Worm (Caenorhabditis elegans): ENCODE data around the gene tpi-1.
A peak's percentile ranks its signal among the peaks of the same experiment; 100 is the strongest.

tpi-1 gene

DNA sequence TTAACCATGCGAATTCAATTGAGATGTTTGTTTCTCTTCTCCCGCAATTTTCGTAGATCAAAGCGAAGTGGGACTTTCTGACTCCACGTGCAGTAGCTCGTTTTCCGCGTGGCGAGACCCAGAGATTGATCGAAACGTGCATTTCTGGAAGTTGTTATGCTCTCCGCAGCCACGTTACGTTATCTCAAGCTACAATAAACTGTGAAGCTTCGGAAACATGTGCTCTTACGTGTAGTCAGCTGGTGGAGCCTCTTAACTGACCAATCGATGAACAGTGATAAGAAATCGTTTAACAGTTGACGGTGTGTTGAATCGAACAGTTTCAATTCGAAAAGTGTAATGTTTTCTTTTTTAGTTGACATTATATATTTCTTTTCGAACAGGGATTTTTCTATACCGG lies 13.2 kb upstream of the tpi-1 start:
- no peak for TF ChIP-seq aly-1 (tag; optimal IDR thresholded peaks at IDR 0.05)
- no peak for TF ChIP-seq hmbx-1 (tag; optimal IDR thresholded peaks at IDR 0.05)
- TF ChIP-seq ets-7 (tag; optimal IDR thresholded peaks at IDR 0.05) = no peak
- no peak for TF ChIP-seq flt-1 (GFP tag; IDR thresholded peaks at IDR 0.05)
- no peak for TF ChIP-seq sea-1 (GFP tag; conservative IDR thresholded peaks at IDR 0.05)
- TF ChIP-seq tra-4 (tag; optimal IDR thresholded peaks at IDR 0.05) = no peak
- TF ChIP-seq tbx-37 (GFP tag; conservative IDR thresholded peaks at IDR 0.05) = no peak
- TF ChIP-seq pes-1 (GFP tag; IDR thresholded peaks at IDR 0.05) = no peak
- TF ChIP-seq ama-1 (optimal IDR thresholded peaks at IDR 0.05) = no peak
- TF ChIP-seq scrt-1 (GFP tag; IDR thresholded peaks at IDR 0.05) = no peak
- TF ChIP-seq F13C5.2 (tag; optimal IDR thresholded peaks at IDR 0.05) = no peak
- no peak for TF ChIP-seq hnd-1 (tag; optimal IDR thresholded peaks at IDR 0.05)
- TF ChIP-seq B0310.2 (tag; optimal IDR thresholded peaks at IDR 0.05) = no peak
- TF ChIP-seq ceh-36 (tag; optimal IDR thresholded peaks at IDR 0.05) = no peak
- no peak for TF ChIP-seq ceh-13 (GFP tag; optimal IDR thresholded peaks at IDR 0.05)

DNA sequence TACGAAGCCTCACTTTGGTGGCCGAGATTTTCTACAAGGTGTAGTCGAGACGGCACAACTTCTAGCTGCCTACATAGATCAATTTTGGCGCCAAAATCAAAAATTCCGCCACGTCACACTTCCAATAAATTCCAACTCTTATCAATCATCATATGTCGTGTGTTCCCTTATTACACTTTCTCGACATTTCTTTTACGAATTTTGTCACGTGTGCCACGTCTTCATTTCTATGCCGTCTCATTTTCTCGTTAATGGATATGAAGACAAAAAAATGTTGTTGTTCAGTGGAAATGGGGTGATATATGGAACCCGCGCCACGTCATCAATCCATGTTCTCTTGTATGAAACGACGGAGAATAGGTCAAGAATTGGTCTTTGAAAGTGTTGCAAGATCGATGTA lies 12.7 kb upstream of the tpi-1 start:
- TF ChIP-seq B0310.2 (tag; optimal IDR thresholded peaks at IDR 0.05) = no peak
- TF ChIP-seq ets-7 (tag; optimal IDR thresholded peaks at IDR 0.05) = no peak
- no peak for TF ChIP-seq ceh-13 (GFP tag; optimal IDR thresholded peaks at IDR 0.05)
- no peak for TF ChIP-seq aly-1 (tag; optimal IDR thresholded peaks at IDR 0.05)
- TF ChIP-seq ceh-36 (tag; optimal IDR thresholded peaks at IDR 0.05) = no peak
- TF ChIP-seq ama-1 (optimal IDR thresholded peaks at IDR 0.05) = no peak
- no peak for TF ChIP-seq hmg-4 (GFP tag; optimal IDR thresholded peaks at IDR 0.05)
- no peak for TF ChIP-seq hmbx-1 (tag; optimal IDR thresholded peaks at IDR 0.05)
- no peak for TF ChIP-seq sea-1 (GFP tag; conservative IDR thresholded peaks at IDR 0.05)
- no peak for TF ChIP-seq tbx-11 (GFP tag; IDR thresholded peaks at IDR 0.05)
- TF ChIP-seq tra-4 (tag; optimal IDR thresholded peaks at IDR 0.05) = no peak
- no peak for TF ChIP-seq tbx-37 (GFP tag; conservative IDR thresholded peaks at IDR 0.05)

DNA sequence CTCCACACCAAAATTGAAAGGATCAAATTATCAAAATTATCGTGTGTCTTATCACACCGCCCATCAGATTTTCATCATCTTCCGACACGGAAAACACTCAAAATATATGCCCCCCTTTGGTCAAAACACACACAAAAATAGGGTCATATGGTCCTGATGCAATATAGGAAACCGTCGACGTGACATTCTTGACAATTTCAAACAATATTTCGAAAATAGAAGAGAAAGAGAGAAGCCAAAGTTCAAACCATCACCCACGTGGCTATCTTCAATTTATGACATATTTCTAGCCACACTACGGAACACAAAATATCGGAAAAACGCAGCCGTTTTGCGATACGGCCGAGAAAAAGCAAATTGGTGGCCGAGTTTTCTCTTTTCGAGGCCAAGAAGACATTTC lies 11.7 kb upstream of the tpi-1 start:
- no peak for TF ChIP-seq hmg-4 (GFP tag; optimal IDR thresholded peaks at IDR 0.05)
- no peak for TF ChIP-seq F13C5.2 (tag; optimal IDR thresholded peaks at IDR 0.05)
- TF ChIP-seq scrt-1 (GFP tag; IDR thresholded peaks at IDR 0.05) = no peak
- no peak for TF ChIP-seq ceh-36 (tag; optimal IDR thresholded peaks at IDR 0.05)
- no peak for TF ChIP-seq tra-4 (tag; optimal IDR thresholded peaks at IDR 0.05)
- no peak for TF ChIP-seq tbx-37 (GFP tag; conservative IDR thresholded peaks at IDR 0.05)
- TF ChIP-seq ama-1 (optimal IDR thresholded peaks at IDR 0.05) = no peak
- no peak for TF ChIP-seq ets-7 (tag; optimal IDR thresholded peaks at IDR 0.05)
- TF ChIP-seq sea-1 (GFP tag; conservative IDR thresholded peaks at IDR 0.05) = no peak
- no peak for TF ChIP-seq hmbx-1 (tag; optimal IDR thresholded peaks at IDR 0.05)
- no peak for TF ChIP-seq tbx-11 (GFP tag; IDR thresholded peaks at IDR 0.05)
- no peak for TF ChIP-seq aly-1 (tag; optimal IDR thresholded peaks at IDR 0.05)
- TF ChIP-seq B0310.2 (tag; optimal IDR thresholded peaks at IDR 0.05) = no peak
- TF ChIP-seq pes-1 (GFP tag; IDR thresholded peaks at IDR 0.05) = no peak
- no peak for TF ChIP-seq hnd-1 (tag; optimal IDR thresholded peaks at IDR 0.05)
- no peak for TF ChIP-seq ceh-13 (GFP tag; optimal IDR thresholded peaks at IDR 0.05)
- TF ChIP-seq flt-1 (GFP tag; IDR thresholded peaks at IDR 0.05) = no peak

DNA sequence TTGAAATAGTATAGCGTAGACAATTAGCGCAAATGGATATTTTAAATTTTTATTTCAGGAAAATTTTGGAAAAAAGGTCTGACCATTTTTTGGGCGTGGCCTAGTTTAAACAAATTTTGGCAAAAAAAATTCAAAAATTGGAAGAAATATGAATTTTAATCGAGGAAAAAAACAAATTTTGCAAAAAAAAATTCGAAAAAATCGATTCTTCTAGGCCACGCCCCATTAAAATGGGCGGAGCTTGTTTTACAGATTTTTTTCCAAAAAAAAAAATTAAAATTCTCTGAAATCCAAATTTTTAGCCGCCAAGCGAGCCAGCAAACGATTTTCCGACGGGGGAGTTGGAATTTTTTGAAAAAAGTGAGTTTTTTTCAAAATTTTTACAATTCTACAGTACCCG lies 10.3 kb upstream of the tpi-1 start, which contains the start of gene nadk-2:
TSS of gene nadk-2 (plus strand) at position 301 of the 400 bp plus-strand sequence.
- no peak for TF ChIP-seq flt-1 (GFP tag; IDR thresholded peaks at IDR 0.05)
- TF ChIP-seq tbx-37 (GFP tag; conservative IDR thresholded peaks at IDR 0.05) = no peak
- no peak for TF ChIP-seq ceh-36 (tag; optimal IDR thresholded peaks at IDR 0.05)
- TF ChIP-seq sea-1 (GFP tag; conservative IDR thresholded peaks at IDR 0.05) = no peak
- TF ChIP-seq ceh-13 (GFP tag; optimal IDR thresholded peaks at IDR 0.05) = no peak
- TF ChIP-seq hmg-4 (GFP tag; optimal IDR thresholded peaks at IDR 0.05) = no peak
- no peak for TF ChIP-seq hmbx-1 (tag; optimal IDR thresholded peaks at IDR 0.05)
- no peak for TF ChIP-seq scrt-1 (GFP tag; IDR thresholded peaks at IDR 0.05)
- TF ChIP-seq F13C5.2 (tag; optimal IDR thresholded peaks at IDR 0.05) = no peak
- TF ChIP-seq tra-4 (tag; optimal IDR thresholded peaks at IDR 0.05) = no peak
- TF ChIP-seq tbx-11 (GFP tag; IDR thresholded peaks at IDR 0.05) = no peak
- TF ChIP-seq ama-1 (optimal IDR thresholded peaks at IDR 0.05) = no peak
- no peak for TF ChIP-seq pes-1 (GFP tag; IDR thresholded peaks at IDR 0.05)
- no peak for TF ChIP-seq B0310.2 (tag; optimal IDR thresholded peaks at IDR 0.05)
- TF ChIP-seq aly-1 (tag; optimal IDR thresholded peaks at IDR 0.05) = no peak
- TF ChIP-seq hnd-1 (tag; optimal IDR thresholded peaks at IDR 0.05) = no peak
- no peak for TF ChIP-seq ets-7 (tag; optimal IDR thresholded peaks at IDR 0.05)

DNA sequence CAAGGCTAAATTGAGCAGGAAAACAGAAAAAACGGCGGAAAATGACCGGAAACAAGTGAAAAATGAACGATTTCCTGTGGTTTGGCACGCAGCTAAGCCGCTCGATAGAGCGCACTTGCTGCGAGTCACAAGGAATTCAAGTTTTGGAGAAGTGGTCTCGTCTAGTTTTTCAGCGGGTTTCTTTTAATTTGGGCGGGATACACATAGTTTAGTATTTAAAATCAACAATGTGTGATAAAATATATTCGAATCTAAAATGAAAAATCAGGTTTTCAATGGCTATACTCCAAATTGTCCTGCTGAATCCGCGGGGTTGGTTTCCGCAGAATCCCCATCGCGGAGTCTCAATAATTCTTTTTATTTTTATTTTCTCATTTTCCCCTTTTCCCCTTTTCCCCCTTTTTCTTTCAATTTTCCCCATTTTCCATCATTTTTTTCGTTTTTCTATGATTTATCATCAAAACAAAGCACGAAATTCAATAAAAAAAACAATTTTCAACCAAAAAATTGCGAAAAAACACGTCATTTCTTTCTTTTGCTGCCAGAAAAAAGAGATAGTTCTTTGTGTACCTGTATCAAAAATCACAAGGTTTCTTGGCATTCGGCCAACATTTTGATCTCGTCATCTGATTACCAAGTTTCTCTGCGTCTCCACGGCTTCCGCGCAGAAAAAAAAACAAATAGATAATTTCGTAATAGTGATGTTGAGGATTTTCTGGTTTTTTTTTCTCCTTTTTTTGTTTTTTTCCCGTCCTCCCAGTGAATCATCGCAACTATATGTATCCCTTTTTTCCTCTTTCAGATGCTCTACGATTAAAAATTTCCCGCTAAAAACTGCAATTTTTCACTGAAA lies 3.4 kb upstream of the tpi-1 start, which contains the start of gene ippk-1:
TSS of gene ippk-1 (plus strand) at position 803 of the 853 bp plus-strand sequence.
- TF ChIP-seq hnd-1 (tag; optimal IDR thresholded peaks at IDR 0.05) (peak; percentile 46), flt-1 (GFP tag; IDR thresholded peaks at IDR 0.05) (no peak; the same call in 1 of the 2 replicates), pes-1 (GFP tag; IDR thresholded peaks at IDR 0.05) (peak; percentile 79), ceh-13 (GFP tag; optimal IDR thresholded peaks at IDR 0.05) (peak; percentile 40), hmbx-1 (tag; optimal IDR thresholded peaks at IDR 0.05) (no peak), tbx-37 (GFP tag; conservative IDR thresholded peaks at IDR 0.05) (no peak), tbx-11 (GFP tag; IDR thresholded peaks at IDR 0.05) (0 out of 2 replicates have a peak, but pooled peaks have one; percentile 54), B0310.2 (tag; optimal IDR thresholded peaks at IDR 0.05) (peak; percentile 68), scrt-1 (GFP tag; IDR thresholded peaks at IDR 0.05) (no peak), ets-7 (tag; optimal IDR thresholded peaks at IDR 0.05) (peak; percentile 73), hmg-4 (GFP tag; optimal IDR thresholded peaks at IDR 0.05) (peak; percentile 51), sea-1 (GFP tag; conservative IDR thresholded peaks at IDR 0.05) (peak; percentile 74; the same call in 1 of the 2 replicates), tra-4 (tag; optimal IDR thresholded peaks at IDR 0.05) (peak; percentile 44), F13C5.2 (tag; optimal IDR thresholded peaks at IDR 0.05) (peak; percentile 71)

DNA sequence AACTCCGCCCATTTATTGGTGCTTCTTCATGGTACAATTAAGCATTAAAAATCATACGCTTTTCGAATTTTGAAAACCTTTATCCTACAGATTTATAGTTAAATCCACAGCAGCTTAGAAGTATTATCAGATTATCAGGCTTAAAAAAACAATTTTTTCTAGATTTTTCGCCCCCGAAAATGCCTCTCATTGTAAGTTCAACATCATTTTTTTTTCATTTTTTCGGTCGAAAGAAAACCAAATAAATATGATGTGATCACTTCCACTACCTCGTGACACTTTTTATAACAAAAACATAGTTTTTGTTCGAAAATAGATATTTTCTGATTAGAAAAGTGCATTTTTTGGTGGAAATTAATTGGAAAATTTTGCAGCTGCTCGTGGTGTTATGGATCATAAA lies 2.2 kb upstream of the tpi-1 start:
- TF ChIP-seq tra-4 (tag; optimal IDR thresholded peaks at IDR 0.05) (no peak), tbx-11 (GFP tag; IDR thresholded peaks at IDR 0.05) (no peak), ceh-36 (tag; optimal IDR thresholded peaks at IDR 0.05) (no peak), pes-1 (GFP tag; IDR thresholded peaks at IDR 0.05) (no peak), B0310.2 (tag; optimal IDR thresholded peaks at IDR 0.05) (no peak), hmg-4 (GFP tag; optimal IDR thresholded peaks at IDR 0.05) (no peak), aly-1 (tag; optimal IDR thresholded peaks at IDR 0.05) (no peak), ets-7 (tag; optimal IDR thresholded peaks at IDR 0.05) (no peak)

All from whole organism, early embryonic.